Worm (Caenorhabditis elegans) whole organism, L4 larva: ENCODE measurements around the gene str-225.

ENCODE experiments used
- F37D6.2 ChIP-seq: sonication (generic microtip); optimal IDR thresholded peaks from 2 replicates; lab custom pipeline; 2016; ENCODE audit warnings: mild to moderate bottlenecking, missing genetic modification characterization, missing compliant biosample characterization
- F49E8.2 ChIP-seq: sonication (generic microtip); optimal IDR thresholded peaks from 2 replicates; lab custom pipeline; 2016; ENCODE audit warnings: missing compliant biosample characterization, mild to moderate bottlenecking, missing genetic modification characterization, borderline replicate concordance
- Y105C5A.15 ChIP-seq: fragments of 200-800 bp; sonication (Bioruptor generic); IDR thresholded peaks from 2 replicates; pipeline ENCODE4 v1.3.6; 2022; ENCODE audit warnings: missing genetic modification characterization, missing compliant biosample characterization
- Y75B8A.6 ChIP-seq: fragments of 200-800 bp; sonication (Bioruptor generic); IDR thresholded peaks from 2 replicates; pipeline ENCODE4 v1.3.6; 2022; ENCODE audit warnings: missing genetic modification reagents, missing genetic modification characterization, missing compliant biosample characterization
- ZK337.2 ChIP-seq: fragments of 200-800 bp; sonication (Bioruptor generic); IDR thresholded peaks from 2 replicates; pipeline ENCODE4 v1.3.6; 2022; ENCODE audit warnings: missing genetic modification reagents, missing genetic modification characterization, missing compliant biosample characterization
- ZK546.5 ChIP-seq, 2 experiments: sonication (generic microtip); optimal IDR thresholded peaks; 2 replicates each; lab custom pipeline; 2017; ENCODE audit warnings: missing biosample characterization in 2 of 2, missing genetic modification characterization in 2 of 2
- aha-1 ChIP-seq: fragments of 150-350 bp; peaks from one replicate; lab custom pipeline; 2014; ENCODE audit warnings: missing biosample characterization, missing genetic modification characterization
- ctbp-1 ChIP-seq: fragments of 200-800 bp; sonication (Bioruptor generic); IDR thresholded peaks from 2 replicates; pipeline ENCODE4 v1.3.6; 2022; ENCODE audit warnings: missing genetic modification reagents, missing genetic modification characterization, missing compliant biosample characterization
- daf-16 ChIP-seq, 3 experiments: sonication (generic microtip); optimal IDR thresholded peaks; 2 replicates each; lab custom pipeline; 2016 to 2017; ENCODE audit warnings: missing genetic modification characterization in 3 of 3, missing genetic modification reagents in 3 of 3, mild to moderate bottlenecking in 2 of 3, missing compliant biosample characterization in 2 of 3, missing biosample characterization in 1 of 3, moderate library complexity in 1 of 3
- daf-19 ChIP-seq: fragments of 200-800 bp; sonication (Bioruptor generic); conservative IDR thresholded peaks from 2 replicates; pipeline ENCODE4 v1.3.6; 2022; ENCODE audit warnings: missing genetic modification characterization, missing compliant biosample characterization
- duxl-1 ChIP-seq: sonication (generic microtip); optimal IDR thresholded peaks from 2 replicates; lab custom pipeline; 2016; ENCODE audit warnings: mild to moderate bottlenecking, missing genetic modification characterization, moderate library complexity, missing compliant biosample characterization; ENCODE audit not compliant: poor library complexity
- egl-43 ChIP-seq: fragments of 200-800 bp; sonication (Bioruptor generic); IDR thresholded peaks from 2 replicates; pipeline ENCODE4 v1.3.6; 2022; ENCODE audit warnings: missing genetic modification reagents, missing genetic modification characterization, missing compliant biosample characterization
- fkh-10 ChIP-seq: fragments of 150-350 bp; optimal IDR thresholded peaks from 2 replicates; lab custom pipeline; 2014; ENCODE audit warnings: missing biosample characterization, missing genetic modification reagents, missing genetic modification characterization
- hif-1 ChIP-seq, 2 experiments: sonication (generic microtip); optimal IDR thresholded peaks; 2 replicates each; lab custom pipeline; 2016 to 2017; ENCODE audit warnings: missing compliant biosample characterization in 2 of 2, missing genetic modification characterization in 2 of 2, missing genetic modification reagents in 2 of 2, missing genotype in 2 of 2, mild to moderate bottlenecking in 1 of 2
- hmg-1.1 ChIP-seq: fragments of 200-800 bp; sonication (Bioruptor generic); IDR thresholded peaks from 2 replicates; pipeline ENCODE4 v1.3.6; 2022; ENCODE audit warnings: missing genetic modification reagents, missing genetic modification characterization, missing compliant biosample characterization
- lin-38 ChIP-seq: fragments of 200-800 bp; sonication (Bioruptor generic); IDR thresholded peaks from 2 replicates; pipeline ENCODE4 v1.3.6; 2022; ENCODE audit warnings: missing genetic modification reagents, missing genetic modification characterization, missing compliant biosample characterization
- lir-3 ChIP-seq: sonication (generic microtip); optimal IDR thresholded peaks from 2 replicates; lab custom pipeline; 2016; ENCODE audit warnings: mild to moderate bottlenecking, missing genetic modification characterization, missing compliant biosample characterization
- lsy-2 ChIP-seq, 2 experiments: fragments of 150-350 bp in 1 of 2; sonication (generic microtip) in 1 of 2; optimal IDR thresholded peaks; 2 replicates each; lab custom pipeline; 2014 to 2017; ENCODE audit warnings: missing biosample characterization in 2 of 2, missing genetic modification characterization in 2 of 2
- mxl-3 ChIP-seq: fragments of 200-800 bp; sonication (Bioruptor generic); optimal IDR thresholded peaks from 2 replicates; lab custom pipeline; 2018; ENCODE audit warnings: mild to moderate bottlenecking, missing genetic modification characterization, missing compliant biosample characterization
- nhr-10 ChIP-seq: fragments of 150-350 bp; optimal IDR thresholded peaks from 2 replicates; lab custom pipeline; 2014; ENCODE audit warnings: missing biosample characterization, missing genetic modification characterization
- nhr-28 ChIP-seq: fragments of 150-350 bp; optimal IDR thresholded peaks from 2 replicates; lab custom pipeline; 2014; ENCODE audit warnings: missing biosample characterization, missing genetic modification characterization
- nhr-41 ChIP-seq: fragments of 200-800 bp; sonication (Bioruptor generic); IDR thresholded peaks from 2 replicates; pipeline ENCODE4 v1.3.6; 2022; ENCODE audit warnings: missing genetic modification reagents, missing genetic modification characterization, missing compliant biosample characterization
- nhr-77 ChIP-seq: fragments of 150-350 bp; optimal IDR thresholded peaks from 2 replicates; lab custom pipeline; 2014; ENCODE audit warnings: missing biosample characterization, missing genetic modification characterization
- pha-4 ChIP-seq, 2 experiments: fragments of 150-350 bp in 1 of 2; fragments of 200-800 bp in 1 of 2; sonication (Bioruptor generic) in 1 of 2; IDR thresholded peaks in 1 of 2; optimal IDR thresholded peaks in 1 of 2; 2 replicates each; pipeline versions ENCODE4 v1.3.6 to Lab custom; 2014 to 2022; ENCODE audit warnings: missing genetic modification characterization in 2 of 2, missing genetic modification reagents in 2 of 2, missing biosample characterization in 1 of 2, missing compliant biosample characterization in 1 of 2
- php-3 ChIP-seq: fragments of 200-800 bp; sonication (Bioruptor generic); IDR thresholded peaks from 2 replicates; pipeline ENCODE4 v1.3.6; 2022; ENCODE audit warnings: missing genetic modification reagents, missing genetic modification characterization, missing compliant biosample characterization
- pqm-1 ChIP-seq: sonication (generic microtip); optimal IDR thresholded peaks from 2 replicates; lab custom pipeline; 2017; ENCODE audit warnings: missing biosample characterization, missing genetic modification characterization
- saeg-2 ChIP-seq: fragments of 200-800 bp; sonication (Bioruptor generic); IDR thresholded peaks from 2 replicates; pipeline ENCODE4 v1.3.6; 2022; ENCODE audit warnings: missing genetic modification reagents, missing genetic modification characterization, missing compliant biosample characterization
- set-16 ChIP-seq: fragments of 200-800 bp; sonication (Bioruptor generic); IDR thresholded peaks from 2 replicates; pipeline ENCODE4 v1.3.6; 2022; ENCODE audit warnings: missing genetic modification reagents, missing genetic modification characterization, missing compliant biosample characterization
- snpc-1.2 ChIP-seq: fragments of 200-800 bp; sonication (Bioruptor generic); IDR thresholded peaks from 2 replicates; pipeline ENCODE4 v1.3.6; 2022; ENCODE audit warnings: missing genetic modification reagents, missing genetic modification characterization, missing compliant biosample characterization
- snpc-4 ChIP-seq: fragments of 150-350 bp; optimal IDR thresholded peaks from 2 replicates; lab custom pipeline; 2014; ENCODE audit warnings: missing biosample characterization, missing genetic modification characterization
- spr-3 ChIP-seq: fragments of 200-800 bp; sonication (Bioruptor generic); optimal IDR thresholded peaks from 2 replicates; lab custom pipeline; 2018; ENCODE audit warnings: mild to moderate bottlenecking, missing genetic modification characterization, missing compliant biosample characterization
- tag-97 ChIP-seq: fragments of 200-800 bp; sonication (Bioruptor generic); IDR thresholded peaks from 2 replicates; pipeline ENCODE4 v1.3.6; 2022; ENCODE audit warnings: missing genetic modification characterization, missing compliant biosample characterization
- tra-1 ChIP-seq: fragments of 200-800 bp; sonication (Bioruptor generic); IDR thresholded peaks from 2 replicates; pipeline ENCODE4 v1.3.6; 2022; ENCODE audit warnings: missing genetic modification reagents, missing genetic modification characterization, missing compliant biosample characterization
- unc-39 ChIP-seq: sonication (generic microtip); optimal IDR thresholded peaks from 2 replicates; lab custom pipeline; 2017; ENCODE audit warnings: missing biosample characterization, missing genetic modification characterization
- unc-62 ChIP-seq, 3 experiments: fragments of 150-350 bp in 1 of 3; sonication (generic microtip); optimal IDR thresholded peaks in 2 of 3; peaks in 1 of 3; 1 replicate in 1 of 3; 2 replicates in 2 of 3; lab custom pipeline; 2014 to 2017; ENCODE audit warnings: missing biosample characterization in 3 of 3, missing genetic modification characterization in 3 of 3, missing genetic modification reagents in 3 of 3, missing genotype in 1 of 3
- ztf-7 ChIP-seq: fragments of 150-350 bp; optimal IDR thresholded peaks from 2 replicates; lab custom pipeline; 2014; ENCODE audit warnings: missing biosample characterization, missing genetic modification characterization

str-225 gene

ce11 chrV:3512381-3512780 is 4.8 kb downstream of the str-225 start, which contains the start of gene str-226:
Gene str-226 (plus strand): TSS chrV:3512681.
- TF ChIP-seq lir-3 (tag; lab: Kevin White, UChicago) (no peak), ctbp-1 (no peak), saeg-2 (GFP tag; lab: Robert Waterston, UW) (no peak), hif-1 (tag; optimal IDR thresholded peaks at IDR 0.05; lab: Kevin White, UChicago) (no peak), daf-19 (GFP tag; lab: Robert Waterston, UW) (no peak), fkh-10 (GFP tag; lab: Kevin White, UChicago) (no peak), php-3 (no peak), spr-3 (no peak), ZK546.5 (tag; optimal IDR thresholded peaks at IDR 0.05; lab: Kevin White, UChicago) (no peak), tag-97 (GFP tag; lab: Robert Waterston, UW) (no peak), egl-43 (GFP tag; lab: Robert Waterston, UW) (no peak), mxl-3 (no peak), nhr-41 (GFP tag; lab: Robert Waterston, UW) (no peak), F37D6.2 (tag; lab: Kevin White, UChicago) (no peak)

ce11 chrV:3517889-3518288 is 10.3 kb downstream of the str-225 start, which contains the start of gene str-227:
Gene str-227 (plus strand): TSS chrV:3518189.
- TF ChIP-seq spr-3 (no peak), unc-62 (GFP tag; optimal IDR thresholded peaks at IDR 0.05 in 1 of 2; lab: Kevin White, UChicago) (peak in 1 of 2 experiments; percentile 2), unc-62 (tag; optimal IDR thresholded peaks at IDR 0.05; lab: Kevin White, UChicago) (no peak)

- peak; percentile 54 for TF ChIP-seq nhr-28 (tag; lab: Kevin White, UChicago)
- TF ChIP-seq ZK546.5 (tag; optimal IDR thresholded peaks at IDR 0.05; lab: Kevin White, UChicago), result no peak
- TF ChIP-seq pha-4 (GFP tag; IDR thresholded peaks at IDR 0.05; lab: Robert Waterston, UW), result no peak
- peak; percentile 30 for TF ChIP-seq pha-4 (tag; optimal IDR thresholded peaks at IDR 0.05; lab: Kevin White, UChicago)
- TF ChIP-seq snpc-4 (tag; lab: Kevin White, UChicago), result no peak
- TF ChIP-seq ZK337.2 (GFP tag; lab: Robert Waterston, UW), result no peak
- TF ChIP-seq fkh-10 (GFP tag; lab: Kevin White, UChicago), result no peak
- TF ChIP-seq hmg-1.1 (GFP tag; lab: Robert Waterston, UW), result no peak
- no peak for TF ChIP-seq tra-1 (GFP tag; lab: Robert Waterston, UW)
- no peak for TF ChIP-seq F49E8.2
- no peak for TF ChIP-seq daf-16 (GFP tag; optimal IDR thresholded peaks at IDR 0.05; lab: Kevin White, UChicago)
- peak; percentile 72 for TF ChIP-seq daf-16 (tag; optimal IDR thresholded peaks at IDR 0.05; lab: Kevin White, UChicago)
- peak in 1 of 2 experiments; percentile 27 for TF ChIP-seq unc-62 (GFP tag; optimal IDR thresholded peaks at IDR 0.05 in 1 of 2; lab: Kevin White, UChicago)
- no peak for TF ChIP-seq unc-62 (tag; optimal IDR thresholded peaks at IDR 0.05; lab: Kevin White, UChicago)
- TF ChIP-seq lsy-2 (tag; optimal IDR thresholded peaks at IDR 0.05; lab: Kevin White, UChicago), result no peak
- no peak for TF ChIP-seq Y105C5A.15
- TF ChIP-seq hif-1 (tag; optimal IDR thresholded peaks at IDR 0.05; lab: Kevin White, UChicago), result no peak
- no peak for TF ChIP-seq duxl-1
- no peak for TF ChIP-seq unc-39 (tag; lab: Kevin White, UChicago)
- TF ChIP-seq nhr-77 (tag; lab: Kevin White, UChicago), result peak; percentile 37
- peak; percentile 56 for TF ChIP-seq aha-1 (tag; lab: Kevin White, UChicago)
- TF ChIP-seq set-16 (GFP tag; lab: Robert Waterston, UW), result no peak
- no peak for TF ChIP-seq ztf-7 (tag; lab: Kevin White, UChicago)
- no peak for TF ChIP-seq snpc-1.2 (GFP tag; lab: Robert Waterston, UW)
- TF ChIP-seq pqm-1, result peak; percentile 4
These were observed 15.6 kb downstream of the str-225 start, which contains the start of gene irg-1 for ce11 chrV:3523262-3523661. Gene irg-1 (plus strand): TSS chrV:3523587.

DNA sequence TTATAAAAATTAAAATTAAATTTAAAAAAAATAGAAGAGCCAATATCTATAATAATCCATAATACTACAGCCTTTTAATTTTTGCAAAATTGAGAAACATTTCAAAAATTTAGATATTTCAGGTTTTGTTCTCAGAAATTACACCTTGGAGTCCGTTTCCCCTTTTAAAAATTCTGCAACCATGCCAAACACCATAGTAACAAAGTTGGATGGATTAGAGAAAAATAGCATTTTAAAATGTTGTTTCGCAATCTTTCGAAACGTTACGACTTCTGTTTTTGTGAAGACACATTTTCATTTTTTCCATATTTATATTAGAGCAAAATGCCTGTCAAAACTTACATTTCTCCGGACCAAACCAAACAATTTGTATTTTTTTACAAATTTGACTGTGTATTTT is 17.3 kb downstream of the str-225 start, which contains the start of gene T24A6.7:
Gene T24A6.7 (plus strand): TSS at position 301 of the 400 bp plus-strand sequence.
- TF ChIP-seq lin-38 (GFP tag; lab: Robert Waterston, UW) (no peak), ctbp-1 (no peak), nhr-10 (tag; lab: Kevin White, UChicago) (no peak), Y75B8A.6 (GFP tag; lab: Robert Waterston, UW) (no peak)
